Worm (Caenorhabditis elegans) whole organism, midembryonic: ENCODE measurements around the gene ftn-1.

Experiments used
- cog-1 ChIP-seq: sonication (generic microtip); optimal IDR thresholded peaks from 2 replicates; lab custom pipeline; 2016; ENCODE audit warnings: missing genetic modification characterization, missing compliant biosample characterization
- flt-1 ChIP-seq: fragments of 200-800 bp; sonication (Bioruptor generic); IDR thresholded peaks from 2 replicates; pipeline ENCODE4 v1.3.6; 2022; ENCODE audit warnings: missing genetic modification characterization, missing compliant biosample characterization

ce11 chrV:7521304-7521703 lies 26.1 kb downstream of the ftn-1 start:
- TF ChIP-seq flt-1 (no peak), cog-1 (tag; lab: Kevin White, UChicago) (no peak)
